Worm (Caenorhabditis elegans) whole organism, L4 larva: ENCODE measurements around the gene grl-17.

ENCODE experiments used
- F26F4.8 ChIP-seq: fragments of 200-800 bp; sonication (Bioruptor generic); conservative IDR thresholded peaks from 2 replicates; pipeline ENCODE4 v1.3.6; 2022; ENCODE audit warnings: missing genetic modification characterization, missing compliant biosample characterization
- F44E2.7 ChIP-seq: fragments of 200-800 bp; sonication (Bioruptor generic); IDR thresholded peaks from 2 replicates; pipeline ENCODE4 v2.1.2; 2022; ENCODE audit warnings: missing genetic modification characterization, missing compliant biosample characterization
- ZK337.2 ChIP-seq: fragments of 200-800 bp; sonication (Bioruptor generic); IDR thresholded peaks from 2 replicates; pipeline ENCODE4 v1.3.6; 2022; ENCODE audit warnings: missing genetic modification reagents, missing genetic modification characterization, missing compliant biosample characterization
- ZK546.5 ChIP-seq, 2 experiments: sonication (generic microtip); optimal IDR thresholded peaks; 2 replicates each; lab custom pipeline; 2017; ENCODE audit warnings: missing biosample characterization in 2 of 2, missing genetic modification characterization in 2 of 2
- ama-1 ChIP-seq: fragments of 150-350 bp; optimal IDR thresholded peaks from 2 replicates; lab custom pipeline; 2014; ENCODE audit warnings: inconsistent platforms, mixed read lengths
- ceh-28 ChIP-seq: fragments of 150-350 bp; optimal IDR thresholded peaks from 2 replicates; lab custom pipeline; 2014; ENCODE audit warnings: missing biosample characterization, missing genetic modification reagents, missing genetic modification characterization
- ceh-32 ChIP-seq: sonication (generic microtip); optimal IDR thresholded peaks from 2 replicates; lab custom pipeline; 2016; ENCODE audit warnings: mild to moderate bottlenecking, missing genetic modification characterization, missing compliant biosample characterization; ENCODE audit not compliant: poor library complexity
- ceh-44 ChIP-seq: fragments of 200-800 bp; sonication (Bioruptor generic); IDR thresholded peaks from 2 replicates; pipeline ENCODE4 v1.3.6; 2022; ENCODE audit warnings: missing genetic modification reagents, missing genetic modification characterization, missing compliant biosample characterization
- daf-16 ChIP-seq, 3 experiments: sonication (generic microtip); optimal IDR thresholded peaks; 2 replicates each; lab custom pipeline; 2016 to 2017; ENCODE audit warnings: missing genetic modification characterization in 3 of 3, missing genetic modification reagents in 3 of 3, mild to moderate bottlenecking in 2 of 3, missing compliant biosample characterization in 2 of 3, missing biosample characterization in 1 of 3, moderate library complexity in 1 of 3
- daf-19 ChIP-seq: fragments of 200-800 bp; sonication (Bioruptor generic); conservative IDR thresholded peaks from 2 replicates; pipeline ENCODE4 v1.3.6; 2022; ENCODE audit warnings: missing genetic modification characterization, missing compliant biosample characterization
- dmd-6 ChIP-seq: fragments of 200-800 bp; sonication (Bioruptor generic); IDR thresholded peaks from 2 replicates; pipeline ENCODE4 v1.3.6; 2022; ENCODE audit warnings: missing genetic modification reagents, missing genetic modification characterization, missing compliant biosample characterization
- dmd-8 ChIP-seq: fragments of 200-800 bp; sonication (Bioruptor generic); IDR thresholded peaks from 2 replicates; pipeline ENCODE4 v1.3.6; 2022; ENCODE audit warnings: missing genetic modification characterization, missing compliant biosample characterization
- dve-1 ChIP-seq: sonication (generic microtip); optimal IDR thresholded peaks from 2 replicates; lab custom pipeline; 2017; ENCODE audit warnings: antibody characterized with exemption, mild to moderate bottlenecking, missing genetic modification characterization, missing compliant biosample characterization; ENCODE audit not compliant: insufficient read depth
- gei-8 ChIP-seq: fragments of 200-800 bp; sonication (Bioruptor generic); optimal IDR thresholded peaks from 2 replicates; lab custom pipeline; 2018; ENCODE audit warnings: mild to moderate bottlenecking, missing genetic modification characterization, missing compliant biosample characterization
- hif-1 ChIP-seq, 2 experiments: sonication (generic microtip); optimal IDR thresholded peaks; 2 replicates each; lab custom pipeline; 2016 to 2017; ENCODE audit warnings: missing compliant biosample characterization in 2 of 2, missing genetic modification characterization in 2 of 2, missing genetic modification reagents in 2 of 2, missing genotype in 2 of 2, mild to moderate bottlenecking in 1 of 2
- hlh-11 ChIP-seq: fragments of 200-800 bp; sonication (Bioruptor generic); optimal IDR thresholded peaks from 2 replicates; lab custom pipeline; 2018; ENCODE audit warnings: mild to moderate bottlenecking, missing genetic modification characterization, missing compliant biosample characterization
- hlh-30 ChIP-seq: sonication (generic microtip); optimal IDR thresholded peaks from 2 replicates; lab custom pipeline; 2017; ENCODE audit warnings: antibody characterized with exemption, mild to moderate bottlenecking, missing genetic modification characterization, missing compliant biosample characterization; ENCODE audit not compliant: insufficient read depth
- jun-1 ChIP-seq: fragments of 150-350 bp; optimal IDR thresholded peaks from 2 replicates; lab custom pipeline; 2014; ENCODE audit warnings: missing biosample characterization, missing genetic modification reagents, missing genetic modification characterization
- lin-1 ChIP-seq: fragments of 200-800 bp; sonication (Bioruptor generic); IDR thresholded peaks from 2 replicates; pipeline ENCODE4 v1.3.6; 2022; ENCODE audit warnings: missing genetic modification reagents, missing genetic modification characterization, missing compliant biosample characterization
- lsy-2 ChIP-seq, 2 experiments: fragments of 150-350 bp in 1 of 2; sonication (generic microtip) in 1 of 2; optimal IDR thresholded peaks; 2 replicates each; lab custom pipeline; 2014 to 2017; ENCODE audit warnings: missing biosample characterization in 2 of 2, missing genetic modification characterization in 2 of 2
- mdt-29 ChIP-seq: fragments of 200-800 bp; sonication (Bioruptor generic); IDR thresholded peaks from 2 replicates; pipeline ENCODE4 v1.3.6; 2022; ENCODE audit warnings: missing genetic modification reagents, missing genetic modification characterization, missing compliant biosample characterization
- mes-2 ChIP-seq: sonication (generic microtip); optimal IDR thresholded peaks from 2 replicates; lab custom pipeline; 2016; ENCODE audit warnings: missing genotype, mild to moderate bottlenecking, missing genetic modification characterization, missing compliant biosample characterization; ENCODE audit not compliant: poor library complexity, severe bottlenecking
- mxl-2 ChIP-seq: fragments of 200-800 bp; sonication (Bioruptor generic); conservative IDR thresholded peaks from 2 replicates; pipeline ENCODE4 v1.3.6; 2022; ENCODE audit warnings: missing genetic modification reagents, missing genetic modification characterization, missing compliant biosample characterization
- mxl-3 ChIP-seq: fragments of 200-800 bp; sonication (Bioruptor generic); optimal IDR thresholded peaks from 2 replicates; lab custom pipeline; 2018; ENCODE audit warnings: mild to moderate bottlenecking, missing genetic modification characterization, missing compliant biosample characterization
- nhr-10 ChIP-seq: fragments of 150-350 bp; optimal IDR thresholded peaks from 2 replicates; lab custom pipeline; 2014; ENCODE audit warnings: missing biosample characterization, missing genetic modification characterization
- nhr-111 ChIP-seq: fragments of 200-800 bp; sonication (Bioruptor generic); optimal IDR thresholded peaks from 2 replicates; lab custom pipeline; 2018; ENCODE audit warnings: mild to moderate bottlenecking, missing genetic modification characterization, missing compliant biosample characterization
- nhr-237 ChIP-seq: sonication (generic microtip); optimal IDR thresholded peaks from 2 replicates; lab custom pipeline; 2017; ENCODE audit warnings: missing biosample characterization, missing genetic modification characterization
- nhr-28 ChIP-seq: fragments of 150-350 bp; optimal IDR thresholded peaks from 2 replicates; lab custom pipeline; 2014; ENCODE audit warnings: missing biosample characterization, missing genetic modification characterization
- nhr-48 ChIP-seq: sonication (generic microtip); optimal IDR thresholded peaks from 2 replicates; lab custom pipeline; 2016; ENCODE audit warnings: mild to moderate bottlenecking, missing genetic modification characterization, missing compliant biosample characterization
- nhr-76 ChIP-seq: fragments of 150-350 bp; optimal IDR thresholded peaks from 2 replicates; lab custom pipeline; 2014; ENCODE audit warnings: missing biosample characterization, missing genetic modification characterization
- nhr-77 ChIP-seq: fragments of 150-350 bp; optimal IDR thresholded peaks from 2 replicates; lab custom pipeline; 2014; ENCODE audit warnings: missing biosample characterization, missing genetic modification characterization
- php-3 ChIP-seq: fragments of 200-800 bp; sonication (Bioruptor generic); IDR thresholded peaks from 2 replicates; pipeline ENCODE4 v1.3.6; 2022; ENCODE audit warnings: missing genetic modification reagents, missing genetic modification characterization, missing compliant biosample characterization
- pqm-1 ChIP-seq: sonication (generic microtip); optimal IDR thresholded peaks from 2 replicates; lab custom pipeline; 2017; ENCODE audit warnings: missing biosample characterization, missing genetic modification characterization
- rbr-2 ChIP-seq: sonication (generic microtip); optimal IDR thresholded peaks from 2 replicates; lab custom pipeline; 2016; ENCODE audit warnings: missing genotype, missing genetic modification characterization, missing compliant biosample characterization
- set-16 ChIP-seq: fragments of 200-800 bp; sonication (Bioruptor generic); IDR thresholded peaks from 2 replicates; pipeline ENCODE4 v1.3.6; 2022; ENCODE audit warnings: missing genetic modification reagents, missing genetic modification characterization, missing compliant biosample characterization
- snpc-1.2 ChIP-seq: fragments of 200-800 bp; sonication (Bioruptor generic); IDR thresholded peaks from 2 replicates; pipeline ENCODE4 v1.3.6; 2022; ENCODE audit warnings: missing genetic modification reagents, missing genetic modification characterization, missing compliant biosample characterization
- snpc-4 ChIP-seq: fragments of 150-350 bp; optimal IDR thresholded peaks from 2 replicates; lab custom pipeline; 2014; ENCODE audit warnings: missing biosample characterization, missing genetic modification characterization
- spr-1 ChIP-seq: sonication (generic microtip); optimal IDR thresholded peaks from 2 replicates; lab custom pipeline; 2016; ENCODE audit warnings: mild to moderate bottlenecking, missing genetic modification characterization, missing compliant biosample characterization
- spr-3 ChIP-seq: fragments of 200-800 bp; sonication (Bioruptor generic); optimal IDR thresholded peaks from 2 replicates; lab custom pipeline; 2018; ENCODE audit warnings: mild to moderate bottlenecking, missing genetic modification characterization, missing compliant biosample characterization
- tra-1 ChIP-seq: fragments of 200-800 bp; sonication (Bioruptor generic); IDR thresholded peaks from 2 replicates; pipeline ENCODE4 v1.3.6; 2022; ENCODE audit warnings: missing genetic modification reagents, missing genetic modification characterization, missing compliant biosample characterization
- unc-62 ChIP-seq, 3 experiments: fragments of 150-350 bp in 1 of 3; sonication (generic microtip); optimal IDR thresholded peaks in 2 of 3; peaks in 1 of 3; 1 replicate in 1 of 3; 2 replicates in 2 of 3; lab custom pipeline; 2014 to 2017; ENCODE audit warnings: missing biosample characterization in 3 of 3, missing genetic modification characterization in 3 of 3, missing genetic modification reagents in 3 of 3, missing genotype in 1 of 3
- zfp-3 ChIP-seq: fragments of 200-800 bp; sonication (Bioruptor generic); conservative IDR thresholded peaks from 2 replicates; pipeline ENCODE4 v1.3.6; 2022; ENCODE audit warnings: missing genetic modification reagents, missing genetic modification characterization, missing compliant biosample characterization
- zip-11 ChIP-seq: fragments of 200-800 bp; sonication (Bioruptor generic); IDR thresholded peaks from 2 replicates; pipeline ENCODE4 v1.3.6; 2022; ENCODE audit warnings: missing genetic modification characterization, missing compliant biosample characterization
- zip-2 ChIP-seq: fragments of 150-350 bp; optimal IDR thresholded peaks from 2 replicates; lab custom pipeline; 2014; ENCODE audit warnings: missing biosample characterization, missing genetic modification characterization
- ztf-7 ChIP-seq: fragments of 150-350 bp; optimal IDR thresholded peaks from 2 replicates; lab custom pipeline; 2014; ENCODE audit warnings: missing biosample characterization, missing genetic modification characterization

The grl-17 gene

DNA sequence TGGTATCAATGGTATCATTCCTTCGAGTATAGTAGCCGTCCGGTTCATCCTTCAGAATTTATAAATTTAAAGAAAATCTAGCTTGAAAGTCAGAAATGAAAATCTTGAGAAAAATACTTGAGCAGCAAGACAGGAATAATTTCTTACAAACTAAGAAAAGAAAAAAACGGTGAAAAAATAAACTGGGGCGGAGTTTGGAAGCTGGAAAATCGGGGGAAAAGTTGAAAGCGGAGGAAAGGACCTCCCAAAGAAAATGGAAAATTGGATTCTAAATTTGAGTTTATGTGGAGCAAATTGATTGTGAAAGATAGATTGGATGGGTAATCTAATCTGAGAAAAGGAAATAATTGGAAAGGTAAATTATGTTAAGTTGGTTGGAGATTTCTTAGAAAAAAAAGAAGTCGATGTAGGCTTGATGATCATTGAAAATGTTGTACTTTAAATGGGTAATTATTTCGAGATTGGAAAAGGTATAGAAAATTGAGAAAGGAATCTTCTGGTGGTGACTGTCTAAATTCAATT lies 27.6 kb downstream of the grl-17 start, which contains the start of gene frpr-5:
frpr-5 (minus strand) TSS at position 51 of the 522 bp plus-strand sequence.
- TF ChIP-seq jun-1 (tag; lab: Kevin White, UChicago) (no peak), ceh-32 (tag; lab: Kevin White, UChicago) (no peak), hlh-11 (no peak), snpc-1.2 (GFP tag; lab: Robert Waterston, UW) (no peak), hlh-30 (tag; lab: Kevin White, UChicago) (no peak), nhr-111 (GFP tag; lab: Kevin White, UChicago) (no peak), set-16 (GFP tag; lab: Robert Waterston, UW) (no peak), ama-1 (lab: Kevin White, UChicago) (no peak), spr-1 (no peak), daf-19 (GFP tag; lab: Robert Waterston, UW) (no peak), ZK546.5 (tag; optimal IDR thresholded peaks at IDR 0.05; lab: Kevin White, UChicago) (no peak), F44E2.7 (GFP tag; lab: Robert Waterston, UW) (no peak), zfp-3 (GFP tag; lab: Robert Waterston, UW) (no peak)

DNA sequence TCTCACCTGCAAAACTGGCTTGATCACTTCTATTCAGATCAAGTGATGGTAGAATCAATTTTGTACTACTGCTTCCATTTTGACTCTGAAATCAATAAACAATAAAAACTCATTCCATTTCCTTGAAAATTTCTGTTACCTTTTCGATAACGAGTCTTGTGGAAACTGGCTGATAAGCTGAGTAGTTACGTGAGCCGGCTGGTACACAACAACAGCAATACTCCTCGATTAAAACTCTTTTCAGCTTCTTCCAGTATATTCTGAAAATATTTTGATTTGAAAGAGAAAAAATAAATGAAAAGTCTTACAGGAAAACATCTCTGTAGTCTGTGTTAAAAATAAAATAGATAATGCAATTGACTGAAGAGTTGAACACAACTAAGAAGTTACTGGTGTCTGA lies 31.3 kb downstream of the grl-17 start:
- peak; percentile 46 for TF ChIP-seq dve-1
- no peak for TF ChIP-seq daf-16 (GFP tag; optimal IDR thresholded peaks at IDR 0.05; lab: Kevin White, UChicago)
- peak; percentile 99 for TF ChIP-seq daf-16 (tag; optimal IDR thresholded peaks at IDR 0.05; lab: Kevin White, UChicago)
- peak; percentile 21 for TF ChIP-seq nhr-28 (tag; lab: Kevin White, UChicago)
- TF ChIP-seq nhr-76 (tag; lab: Kevin White, UChicago): no peak

DNA sequence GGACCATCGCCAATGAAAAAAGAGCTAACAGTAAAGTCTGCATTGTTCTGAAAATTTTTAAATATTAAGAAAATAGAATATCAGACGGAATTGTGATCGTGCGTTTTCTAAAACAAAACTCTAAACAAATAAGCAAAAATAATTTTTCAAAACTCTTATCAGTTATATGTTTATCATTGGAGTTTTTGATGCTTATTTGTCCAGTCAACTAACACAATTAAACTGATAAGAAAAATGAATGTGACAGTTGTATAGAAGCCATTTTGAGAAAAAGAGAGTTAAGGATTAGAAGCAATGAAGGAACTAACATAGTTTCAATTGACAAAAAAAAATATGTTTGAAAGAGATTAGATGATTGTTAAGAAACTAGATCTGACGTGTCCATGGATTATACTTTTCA lies 33.0 kb downstream of the grl-17 start, which contains the start of gene ttr-44:
ttr-44 (minus strand) TSS at position 47 of the 400 bp plus-strand sequence.
- TF ChIP-seq nhr-77 (tag; lab: Kevin White, UChicago): peak; percentile 57
- TF ChIP-seq rbr-2 (tag; lab: Kevin White, UChicago): no peak
- TF ChIP-seq dmd-6: peak; percentile 76
- no peak for TF ChIP-seq mxl-2 (GFP tag; lab: Robert Waterston, UW)
- peak; percentile 29 for TF ChIP-seq zip-2 (tag; lab: Kevin White, UChicago)
- TF ChIP-seq mdt-29: no peak
- no peak for TF ChIP-seq ceh-28 (tag; lab: Kevin White, UChicago)
- no peak for TF ChIP-seq mxl-3
- no peak for TF ChIP-seq lsy-2 (tag; optimal IDR thresholded peaks at IDR 0.05; lab: Kevin White, UChicago)
- no peak for TF ChIP-seq dmd-8 (GFP tag; lab: Robert Waterston, UW)
- no peak for TF ChIP-seq daf-16 (GFP tag; optimal IDR thresholded peaks at IDR 0.05; lab: Kevin White, UChicago)
- peak; percentile 95 for TF ChIP-seq daf-16 (tag; optimal IDR thresholded peaks at IDR 0.05; lab: Kevin White, UChicago)
- no peak for TF ChIP-seq nhr-48 (tag; lab: Kevin White, UChicago)
- no peak for TF ChIP-seq nhr-237
- no peak for TF ChIP-seq lin-1 (GFP tag; lab: Robert Waterston, UW)
- TF ChIP-seq unc-62 (GFP tag; optimal IDR thresholded peaks at IDR 0.05 in 1 of 2; lab: Kevin White, UChicago): no peak
- TF ChIP-seq unc-62 (tag; optimal IDR thresholded peaks at IDR 0.05; lab: Kevin White, UChicago): no peak
- TF ChIP-seq hif-1 (tag; optimal IDR thresholded peaks at IDR 0.05; lab: Kevin White, UChicago): peak in 1 of 2 experiments; percentile 44
- no peak for TF ChIP-seq F26F4.8 (GFP tag; lab: Robert Waterston, UW)
- TF ChIP-seq spr-1: no peak
- no peak for TF ChIP-seq snpc-4 (tag; lab: Kevin White, UChicago)
- no peak for TF ChIP-seq ZK337.2 (GFP tag; lab: Robert Waterston, UW)
- peak; percentile 92 for TF ChIP-seq dve-1
- no peak for TF ChIP-seq ceh-44 (GFP tag; lab: Robert Waterston, UW)
- TF ChIP-seq ztf-7: no peak
- no peak for TF ChIP-seq gei-8 (GFP tag; lab: Kevin White, UChicago)
- TF ChIP-seq nhr-28 (tag; lab: Kevin White, UChicago): peak; percentile 72
- TF ChIP-seq pqm-1 (tag; lab: Kevin White, UChicago): peak; percentile 70
- no peak for TF ChIP-seq nhr-10
- no peak for TF ChIP-seq ceh-32 (tag; lab: Kevin White, UChicago)
- no peak for TF ChIP-seq zip-11 (GFP tag; lab: Robert Waterston, UW)
- no peak for TF ChIP-seq tra-1 (GFP tag; lab: Robert Waterston, UW)
- TF ChIP-seq php-3: 0 out of 2 replicates have a peak, but pooled peaks have one; percentile 40
- TF ChIP-seq spr-3 (GFP tag; lab: Kevin White, UChicago): no peak
- TF ChIP-seq mes-2 (tag; lab: Kevin White, UChicago): no peak
- TF ChIP-seq nhr-76 (tag; lab: Kevin White, UChicago): no peak
